Worm (Caenorhabditis elegans): ENCODE measurements around the gene swt-3.

DNA sequence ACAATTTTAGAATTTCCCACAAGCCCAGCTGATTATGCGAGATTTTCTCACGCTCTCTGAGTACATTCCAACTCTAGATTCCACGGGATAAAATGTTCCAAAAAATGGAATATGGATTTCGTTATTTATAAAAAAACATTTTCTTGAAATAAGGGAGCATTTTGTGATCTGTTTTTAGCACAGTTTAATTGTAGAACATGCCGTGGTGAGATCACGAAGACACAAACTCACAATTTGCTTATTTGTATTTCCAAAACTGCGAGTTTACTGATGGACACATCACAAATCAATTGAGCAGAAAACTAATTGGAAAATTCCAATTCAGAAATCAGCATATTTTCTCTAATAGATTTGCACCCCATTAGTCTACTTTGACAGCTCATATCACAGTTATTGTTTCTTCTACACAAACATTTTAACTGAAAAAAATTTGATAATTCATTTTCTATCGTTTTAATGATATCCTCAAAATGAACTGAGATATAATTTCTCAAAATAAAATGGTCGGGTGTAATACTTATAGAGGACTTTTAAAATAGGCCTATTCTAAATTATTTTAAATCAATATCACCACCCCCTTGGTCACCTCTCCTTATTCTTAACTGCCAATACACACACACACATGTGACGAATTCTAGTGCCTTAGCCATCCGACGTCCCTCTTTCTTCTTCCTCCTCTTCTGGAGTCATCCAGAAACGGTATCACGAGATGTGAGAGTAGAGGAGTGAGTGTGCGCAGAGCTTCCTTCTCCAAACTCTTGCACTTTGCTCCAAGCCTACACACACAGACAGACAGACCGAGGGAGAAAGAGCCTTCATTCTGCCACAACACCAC, 40.6 kb upstream of the swt-3 start:
- TF ChIP-seq nfya-1 (tag; optimal IDR thresholded peaks at IDR 0.05; ENCODE audit: borderline replicate concordance, insufficient read depth), result no peak
- no peak for TF ChIP-seq madf-6 (GFP tag; IDR thresholded peaks at IDR 0.05)
- no peak for TF ChIP-seq lir-1 (GFP tag; conservative IDR thresholded peaks at IDR 0.05)
- TF ChIP-seq snpc-1.3 (tag; optimal IDR thresholded peaks at IDR 0.05; ENCODE audit: insufficient read depth), result no peak
- no peak for TF ChIP-seq zim-3 (tag; optimal IDR thresholded peaks at IDR 0.05)
- TF ChIP-seq mxl-1 (tag; optimal IDR thresholded peaks at IDR 0.05), result no peak
- no peak for TF ChIP-seq pha-4 (tag; optimal IDR thresholded peaks at IDR 0.05)
- TF ChIP-seq Y53F4B.3 (GFP tag; IDR thresholded peaks at IDR 0.05), result no peak
- no peak for TF ChIP-seq mel-28 (tag; optimal IDR thresholded peaks at IDR 0.05; ENCODE audit: borderline replicate concordance)
- no peak for TF ChIP-seq hlh-26 (GFP tag; conservative IDR thresholded peaks at IDR 0.05)
